Worm (Caenorhabditis elegans) whole organism, young adult: ENCODE data around the gene C48B4.9.

Experiments used
- B0261.1 ChIP-seq: sonication (generic microtip); optimal IDR thresholded peaks from 2 replicates; lab custom pipeline; 2016; ENCODE audit warnings: mild to moderate bottlenecking, missing genetic modification characterization, moderate library complexity, missing compliant biosample characterization
- C06A6.2 ChIP-seq: fragments of 200-800 bp; sonication (Bioruptor generic); conservative IDR thresholded peaks from 2 replicates; pipeline ENCODE4 v1.3.6; 2022; ENCODE audit warnings: missing genetic modification characterization, missing compliant biosample characterization
- F10E7.11 ChIP-seq: sonication (generic microtip); optimal IDR thresholded peaks from 2 replicates; lab custom pipeline; 2017; ENCODE audit warnings: mild to moderate bottlenecking, missing genetic modification characterization, moderate library complexity, missing compliant biosample characterization
- F22D6.2 ChIP-seq: sonication (generic microtip); optimal IDR thresholded peaks from 2 replicates; lab custom pipeline; 2016; ENCODE audit warnings: mild to moderate bottlenecking, missing genetic modification characterization, missing compliant biosample characterization
- F37B4.10 ChIP-seq: fragments of 200-800 bp; sonication (Bioruptor generic); IDR thresholded peaks from 2 replicates; pipeline ENCODE4 v1.3.6; 2022; ENCODE audit warnings: missing genetic modification characterization, missing compliant biosample characterization
- F39B2.1 ChIP-seq: fragments of 200-800 bp; sonication (Bioruptor generic); IDR thresholded peaks from 2 replicates; pipeline ENCODE4 v1.3.6; 2022; ENCODE audit warnings: missing genetic modification reagents, missing genetic modification characterization, missing compliant biosample characterization
- F55B11.4 ChIP-seq: sonication (generic microtip); optimal IDR thresholded peaks from 2 replicates; lab custom pipeline; 2016; ENCODE audit warnings: missing compliant biosample characterization, missing genetic modification characterization, borderline replicate concordance; ENCODE audit not compliant: insufficient read depth
- F57A8.1 ChIP-seq: fragments of 200-800 bp; sonication (Bioruptor generic); optimal IDR thresholded peaks from 2 replicates; lab custom pipeline; 2018; ENCODE audit warnings: mild to moderate bottlenecking, missing genetic modification characterization, moderate library complexity, missing compliant biosample characterization
- F57C9.4 ChIP-seq: sonication (generic microtip); optimal IDR thresholded peaks from 2 replicates; lab custom pipeline; 2017; ENCODE audit warnings: mild to moderate bottlenecking, missing genetic modification characterization, missing compliant biosample characterization
- K12H6.12 ChIP-seq: fragments of 200-800 bp; sonication (Bioruptor generic); optimal IDR thresholded peaks from 2 replicates; lab custom pipeline; 2018; ENCODE audit warnings: mild to moderate bottlenecking, missing genetic modification characterization, missing compliant biosample characterization
- T07F8.4 ChIP-seq: sonication (generic microtip); optimal IDR thresholded peaks from 2 replicates; lab custom pipeline; 2016; ENCODE audit warnings: mild to moderate bottlenecking, missing genetic modification characterization, moderate library complexity, missing compliant biosample characterization
- Y67H2A.10 ChIP-seq: fragments of 200-800 bp; sonication (Bioruptor generic); conservative IDR thresholded peaks from 2 replicates; pipeline ENCODE4 v1.3.6; 2022; ENCODE audit warnings: missing genetic modification reagents, missing genetic modification characterization, missing compliant biosample characterization
- akir-1 ChIP-seq: fragments of 200-800 bp; sonication (Bioruptor generic); optimal IDR thresholded peaks from 2 replicates; lab custom pipeline; 2018; ENCODE audit warnings: mild to moderate bottlenecking, missing genetic modification characterization, moderate library complexity, missing compliant biosample characterization
- atf-7 ChIP-seq: sonication (generic microtip); optimal IDR thresholded peaks from 2 replicates; lab custom pipeline; 2017; ENCODE audit warnings: mild to moderate bottlenecking, missing genetic modification characterization, missing compliant biosample characterization
- attf-3 ChIP-seq: fragments of 200-800 bp; sonication (Bioruptor generic); conservative IDR thresholded peaks from 2 replicates; pipeline ENCODE4 v1.3.6; 2022; ENCODE audit warnings: missing genetic modification reagents, missing genetic modification characterization, missing compliant biosample characterization
- attf-6 ChIP-seq: fragments of 200-800 bp; sonication (Bioruptor generic); IDR thresholded peaks from 2 replicates; pipeline ENCODE4 v1.3.6; 2022; ENCODE audit warnings: missing genetic modification reagents, missing genetic modification characterization, missing compliant biosample characterization
- bed-1 ChIP-seq: fragments of 200-800 bp; sonication (Bioruptor generic); IDR thresholded peaks from 2 replicates; pipeline ENCODE4 v1.3.6; 2022; ENCODE audit warnings: missing genetic modification reagents, missing genetic modification characterization, missing compliant biosample characterization
- ccch-3 ChIP-seq: fragments of 200-800 bp; sonication (Bioruptor generic); optimal IDR thresholded peaks from 2 replicates; lab custom pipeline; 2018; ENCODE audit warnings: mild to moderate bottlenecking, missing genetic modification characterization, missing compliant biosample characterization
- ceh-27 ChIP-seq: fragments of 200-800 bp; sonication (Bioruptor generic); optimal IDR thresholded peaks from 2 replicates; lab custom pipeline; 2018; ENCODE audit warnings: mild to moderate bottlenecking, missing genetic modification characterization, moderate library complexity, missing compliant biosample characterization
- ceh-40 ChIP-seq: fragments of 200-800 bp; sonication (Bioruptor generic); IDR thresholded peaks from 2 replicates; pipeline ENCODE4 v1.3.6; 2022; ENCODE audit warnings: missing genetic modification characterization, missing compliant biosample characterization
- ceh-91 ChIP-seq: fragments of 200-800 bp; sonication (Bioruptor generic); IDR thresholded peaks from 2 replicates; pipeline ENCODE4 v1.3.6; 2022; ENCODE audit warnings: missing genetic modification reagents, missing genetic modification characterization, missing compliant biosample characterization
- gei-17 ChIP-seq: fragments of 200-800 bp; sonication (Bioruptor generic); optimal IDR thresholded peaks from 2 replicates; lab custom pipeline; 2018; ENCODE audit warnings: mild to moderate bottlenecking, missing genetic modification characterization, missing compliant biosample characterization
- him-1 ChIP-seq: sonication (generic microtip); optimal IDR thresholded peaks from 2 replicates; lab custom pipeline; 2016; ENCODE audit warnings: missing genotype, missing genetic modification reagents, missing genetic modification characterization, missing compliant biosample characterization
- hmg-1.2 ChIP-seq: fragments of 200-800 bp; sonication (Bioruptor generic); IDR thresholded peaks from 2 replicates; pipeline ENCODE4 v1.3.6; 2022; ENCODE audit warnings: missing genetic modification reagents, missing genetic modification characterization, missing compliant biosample characterization
- hrde-1 ChIP-seq: sonication (generic microtip); optimal IDR thresholded peaks from 2 replicates; lab custom pipeline; 2016; ENCODE audit warnings: missing genetic modification characterization, mild to moderate bottlenecking, missing compliant biosample characterization, moderate library complexity, missing genotype, missing genetic modification reagents, borderline replicate concordance
- lin-26 ChIP-seq: fragments of 200-800 bp; sonication (Bioruptor generic); IDR thresholded peaks from 2 replicates; pipeline ENCODE4 v1.3.6; 2022; ENCODE audit warnings: missing genetic modification reagents, missing genetic modification characterization, missing compliant biosample characterization
- lin-35 ChIP-seq, 3 experiments: fragments of 150-350 bp in 2 of 3; sonication (generic microtip) in 1 of 3; optimal IDR thresholded peaks; 2 replicates each; lab custom pipeline; 2014 to 2018; ENCODE audit warnings: missing biosample characterization in 3 of 3, missing genetic modification characterization in 3 of 3, missing genetic modification reagents in 3 of 3
- lir-1 ChIP-seq: fragments of 200-800 bp; sonication (Bioruptor generic); conservative IDR thresholded peaks from 2 replicates; pipeline ENCODE4 v1.3.6; 2022; ENCODE audit warnings: missing genetic modification reagents, missing genetic modification characterization, missing compliant biosample characterization
- lsl-1 ChIP-seq: fragments of 200-800 bp; sonication (Bioruptor generic); optimal IDR thresholded peaks from 2 replicates; lab custom pipeline; 2018; ENCODE audit warnings: mild to moderate bottlenecking, missing genetic modification characterization, moderate library complexity, missing compliant biosample characterization
- madf-10 ChIP-seq: sonication (generic microtip); optimal IDR thresholded peaks from 2 replicates; lab custom pipeline; 2016; ENCODE audit warnings: mild to moderate bottlenecking, missing genetic modification characterization, missing compliant biosample characterization
- madf-3 ChIP-seq: fragments of 200-800 bp; sonication (Bioruptor generic); IDR thresholded peaks from 2 replicates; pipeline ENCODE4 v1.3.6; 2022; ENCODE audit warnings: missing genetic modification reagents, missing genetic modification characterization, missing compliant biosample characterization
- madf-8 ChIP-seq: fragments of 200-800 bp; sonication (Bioruptor generic); conservative IDR thresholded peaks from 2 replicates; pipeline ENCODE4 v1.3.6; 2022; ENCODE audit warnings: missing genetic modification reagents, missing genetic modification characterization, missing compliant biosample characterization
- mcd-1 ChIP-seq: fragments of 200-800 bp; sonication (Bioruptor generic); IDR thresholded peaks from 2 replicates; pipeline ENCODE4 v1.3.6; 2022; ENCODE audit warnings: missing genetic modification reagents, missing genetic modification characterization, missing compliant biosample characterization
- mes-4 ChIP-seq: sonication (generic microtip); optimal IDR thresholded peaks from 2 replicates; lab custom pipeline; 2016; ENCODE audit warnings: missing genotype, missing genetic modification characterization, missing compliant biosample characterization
- mxl-1 ChIP-seq: sonication (generic microtip); optimal IDR thresholded peaks from 2 replicates; lab custom pipeline; 2016; ENCODE audit warnings: missing genetic modification characterization, missing compliant biosample characterization
- nhr-120 ChIP-seq: fragments of 200-800 bp; sonication (Bioruptor generic); IDR thresholded peaks from 2 replicates; pipeline ENCODE4 v1.3.6; 2022; ENCODE audit warnings: missing genetic modification characterization, missing compliant biosample characterization
- nhr-179 ChIP-seq: sonication (generic microtip); optimal IDR thresholded peaks from 2 replicates; lab custom pipeline; 2016; ENCODE audit warnings: mild to moderate bottlenecking, missing genetic modification characterization, missing compliant biosample characterization
- nhr-27 ChIP-seq: fragments of 200-800 bp; sonication (Bioruptor generic); optimal IDR thresholded peaks from 2 replicates; lab custom pipeline; 2018; ENCODE audit warnings: mild to moderate bottlenecking, missing genetic modification characterization, moderate library complexity, missing compliant biosample characterization
- nhr-90 ChIP-seq: sonication (generic microtip); optimal IDR thresholded peaks from 2 replicates; lab custom pipeline; 2016; ENCODE audit warnings: missing genotype, mild to moderate bottlenecking, missing genetic modification characterization, missing compliant biosample characterization
- pha-4 ChIP-seq: fragments of 150-350 bp; sonication (generic microtip); optimal IDR thresholded peaks from 2 replicates; lab custom pipeline; 2014; ENCODE audit warnings: missing biosample characterization, missing genetic modification reagents, missing genetic modification characterization
- repo-1 ChIP-seq: sonication (generic microtip); optimal IDR thresholded peaks from 2 replicates; lab custom pipeline; 2017; ENCODE audit warnings: mild to moderate bottlenecking, missing genetic modification characterization, missing compliant biosample characterization
- sea-2 ChIP-seq: fragments of 200-800 bp; sonication (Bioruptor generic); IDR thresholded peaks from 2 replicates; pipeline ENCODE4 v1.3.6; 2022; ENCODE audit warnings: missing genetic modification characterization, missing compliant biosample characterization
- snpc-1.1 ChIP-seq: sonication (generic microtip); optimal IDR thresholded peaks from 2 replicates; lab custom pipeline; 2017; ENCODE audit warnings: missing genetic modification characterization, mild to moderate bottlenecking, missing compliant biosample characterization, antibody characterized with exemption, moderate library complexity, missing genotype, missing genetic modification reagents; ENCODE audit not compliant: insufficient read depth
- unc-62 ChIP-seq: fragments of 150-350 bp; optimal IDR thresholded peaks from 2 replicates; lab custom pipeline; 2014; ENCODE audit warnings: missing biosample characterization, missing genetic modification reagents, missing genetic modification characterization
- xnd-1 ChIP-seq: sonication (generic microtip); optimal IDR thresholded peaks from 2 replicates; lab custom pipeline; 2016; ENCODE audit warnings: missing genotype, missing genetic modification reagents, missing genetic modification characterization, missing compliant biosample characterization
- ztf-22 ChIP-seq: fragments of 200-800 bp; sonication (Bioruptor generic); optimal IDR thresholded peaks from 2 replicates; lab custom pipeline; 2018; ENCODE audit warnings: mild to moderate bottlenecking, missing genetic modification characterization, moderate library complexity, missing compliant biosample characterization
- ztf-28 ChIP-seq: fragments of 200-800 bp; sonication (Bioruptor generic); IDR thresholded peaks from 2 replicates; pipeline ENCODE4 v1.3.6; 2022; ENCODE audit warnings: missing genetic modification reagents, missing genetic modification characterization, missing compliant biosample characterization
- ztf-6 ChIP-seq: fragments of 200-800 bp; sonication (Bioruptor generic); IDR thresholded peaks from 2 replicates; pipeline ENCODE4 v1.3.6; 2022; ENCODE audit warnings: missing genetic modification reagents, missing genetic modification characterization, missing compliant biosample characterization

C48B4.9 gene

DNA sequence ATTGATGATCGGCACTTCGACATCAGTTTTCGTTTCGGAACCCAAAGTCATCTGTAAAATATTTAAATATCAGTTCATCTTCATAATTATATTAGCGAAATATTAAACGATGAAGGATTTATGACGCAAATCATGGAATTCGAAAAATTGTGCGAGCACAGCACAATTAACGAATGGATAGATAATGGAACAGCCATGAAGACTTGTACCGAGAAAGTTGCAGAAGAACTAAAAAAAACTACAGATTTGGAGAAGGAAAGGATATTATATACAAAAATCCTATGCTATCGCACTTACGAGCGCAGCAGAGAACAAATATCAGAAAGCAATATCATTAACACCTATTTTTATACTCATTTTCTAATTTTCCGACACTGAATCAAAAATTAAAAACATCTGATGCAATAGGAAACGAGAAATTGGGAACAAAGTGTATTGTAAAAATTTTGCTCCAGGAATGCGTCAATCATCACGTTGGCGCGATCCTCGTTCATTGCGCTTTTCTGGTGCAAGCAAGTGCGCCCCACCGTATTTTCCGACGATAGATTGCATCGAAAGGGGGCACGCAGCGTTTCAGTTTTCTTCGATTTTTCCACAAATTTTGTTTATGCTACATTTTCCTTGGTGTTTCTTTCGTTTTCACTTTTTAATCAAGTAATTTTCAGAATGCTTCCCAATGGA is 41.6 kb downstream of the C48B4.9 start, which contains the start of the genes clu-1 and prp-40 (continued):
- TF ChIP-seq mes-4 (tag; lab: Kevin White, UChicago) (no peak), ceh-27 (GFP tag; lab: Kevin White, UChicago) (peak; percentile 85), him-1 (tag; lab: Kevin White, UChicago) (peak; percentile 27), pha-4 (no peak), akir-1 (GFP tag; lab: Kevin White, UChicago) (no peak), madf-3 (GFP tag; lab: Robert Waterston, UW) (no peak), mcd-1 (peak; percentile 95), Y67H2A.10 (GFP tag; lab: Robert Waterston, UW) (no peak), ztf-6 (GFP tag; lab: Robert Waterston, UW) (no peak), nhr-90 (tag; lab: Kevin White, UChicago) (no peak), ztf-28 (no peak), nhr-179 (no peak), mxl-1 (no peak), lsl-1 (GFP tag; lab: Kevin White, UChicago) (peak; percentile 72), gei-17 (GFP tag; lab: Kevin White, UChicago) (peak; percentile 37), lin-35 (GFP tag; optimal IDR thresholded peaks at IDR 0.05; lab: Kevin White, UChicago) (peak in 2 of 3 experiments; percentile 28 to 83), attf-3 (GFP tag; lab: Robert Waterston, UW) (peak; percentile 56; the same call in 1 of the 2 replicates), ztf-22 (GFP tag; lab: Kevin White, UChicago) (no peak), attf-6 (GFP tag; lab: Robert Waterston, UW) (no peak), C06A6.2 (peak; percentile 54; the same call in 1 of the 2 replicates), F22D6.2 (tag; lab: Kevin White, UChicago) (no peak), K12H6.12 (tag; lab: Kevin White, UChicago) (peak; percentile 70), ceh-91 (GFP tag; lab: Robert Waterston, UW) (peak; percentile 67), F37B4.10 (GFP tag; lab: Robert Waterston, UW) (no peak), madf-8 (peak; percentile 45), ccch-3 (no peak), lin-26 (no peak), unc-62 (GFP tag; lab: Kevin White, UChicago) (no peak), repo-1 (tag; lab: Kevin White, UChicago) (peak; percentile 44), F57C9.4 (tag; lab: Kevin White, UChicago) (no peak), hrde-1 (tag; lab: Kevin White, UChicago) (no peak), atf-7 (tag; lab: Kevin White, UChicago) (peak; percentile 39), ceh-40 (GFP tag; lab: Robert Waterston, UW) (no peak), bed-1 (GFP tag; lab: Robert Waterston, UW) (no peak), F57A8.1 (no peak), F55B11.4 (tag; lab: Kevin White, UChicago) (no peak), sea-2 (GFP tag; lab: Robert Waterston, UW) (no peak), snpc-1.1 (tag; lab: Kevin White, UChicago) (peak; percentile 3), F39B2.1 (GFP tag; lab: Robert Waterston, UW) (no peak), nhr-27 (no peak), hmg-1.2 (GFP tag; lab: Robert Waterston, UW) (peak; percentile 75), madf-10 (peak; percentile 23), F10E7.11 (tag; lab: Kevin White, UChicago) (no peak), nhr-120 (GFP tag; lab: Robert Waterston, UW) (no peak), xnd-1 (tag; lab: Kevin White, UChicago) (peak; percentile 24), T07F8.4 (tag; lab: Kevin White, UChicago) (no peak), lir-1 (no peak; the same call in 1 of the 2 replicates), B0261.1 (tag; lab: Kevin White, UChicago) (no peak)
